Fruit fly (Drosophila melanogaster): ENCODE measurements around the gene out.

Gene out

DNA sequence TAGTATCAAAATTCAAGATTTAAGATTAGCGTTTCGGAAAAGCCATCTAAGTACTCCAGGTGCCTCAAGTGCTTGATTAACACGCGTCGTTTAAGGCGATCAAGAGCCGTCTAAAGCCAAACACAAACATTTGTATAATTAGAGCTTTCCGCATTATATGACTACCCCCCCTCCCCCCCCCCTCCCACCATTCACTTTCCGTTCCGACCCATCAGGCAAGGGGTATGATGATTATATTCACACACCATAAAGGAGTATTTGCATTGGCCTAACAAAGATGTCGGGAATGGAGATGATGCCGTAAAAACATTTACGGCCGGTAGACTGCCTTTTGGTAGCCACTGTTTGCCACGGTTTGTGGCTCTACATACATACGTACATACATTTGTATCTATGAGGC is 15.4 kb downstream of the out start (continued):
- peak; percentile 30 for TF ChIP-seq unpg (GFP tag; optimal IDR thresholded peaks at IDR 0.05)
- no peak for TF ChIP-seq CG9876 (GFP tag; optimal IDR thresholded peaks at IDR 0.05)
- peak; percentile 12 for TF ChIP-seq CG12659 (GFP tag; optimal IDR thresholded peaks at IDR 0.05)
- TF ChIP-seq Meics (GFP tag; optimal IDR thresholded peaks at IDR 0.05) = peak; percentile 24
- peak; percentile 27 for TF ChIP-seq CG6765 (GFP tag; optimal IDR thresholded peaks at IDR 0.05)
- no peak for TF ChIP-seq ase (GFP tag; IDR thresholded peaks at IDR 0.05)
- no peak for TF ChIP-seq Opbp (GFP tag; IDR thresholded peaks at IDR 0.05; ENCODE audit: partially characterized antibody)
- peak; percentile 9 for TF ChIP-seq CG9817 (tag; optimal IDR thresholded peaks at IDR 0.05)
- TF ChIP-seq z (GFP tag; IDR thresholded peaks at IDR 0.05) = no peak
- no peak for TF ChIP-seq da (GFP tag; optimal IDR thresholded peaks at IDR 0.05)
- TF ChIP-seq slbo (GFP tag; IDR thresholded peaks at IDR 0.05) = 0 out of 2 replicates have a peak, but pooled peaks have one; percentile 16
- peak; percentile 43 for TF ChIP-seq dmrt99B (tag; optimal IDR thresholded peaks at IDR 0.05)
- no peak for TF ChIP-seq ken (GFP tag; IDR thresholded peaks at IDR 0.05)
- TF ChIP-seq Med (GFP tag) = peak; percentile 64
- TF ChIP-seq bigmax (GFP tag; optimal IDR thresholded peaks at IDR 0.05) = no peak
- peak; percentile 1 for TF ChIP-seq HmgZ (tag; optimal IDR thresholded peaks at IDR 0.05)
- TF ChIP-seq CG6813 (GFP tag; optimal IDR thresholded peaks at IDR 0.05) = peak; percentile 15
- no peak for TF ChIP-seq CG2889 (GFP tag; IDR thresholded peaks at IDR 0.05)
- TF ChIP-seq ATbp (GFP tag; optimal IDR thresholded peaks at IDR 0.05) = peak; percentile 59
- peak; percentile 11 for TF ChIP-seq CG34376 (GFP tag; optimal IDR thresholded peaks at IDR 0.05)
- TF ChIP-seq bsh (GFP tag; optimal IDR thresholded peaks at IDR 0.05) = peak in 1 of 2 experiments; percentile 4
- TF ChIP-seq CG13424 (tag; optimal IDR thresholded peaks at IDR 0.05) = peak; percentile 37
- no peak for TF ChIP-seq ftz-f1 (GFP tag; optimal IDR thresholded peaks at IDR 0.05)
- TF ChIP-seq GATAe (GFP tag; conservative IDR thresholded peaks at IDR 0.05) = no peak
- TF ChIP-seq scrt (GFP tag; optimal IDR thresholded peaks at IDR 0.05) = peak; percentile 19
- peak; percentile 13 for TF ChIP-seq gem (tag; optimal IDR thresholded peaks at IDR 0.05)
- TF ChIP-seq fu2 (GFP tag; optimal IDR thresholded peaks at IDR 0.05) = no peak
- peak; percentile 46 for TF ChIP-seq Fer1 (GFP tag; optimal IDR thresholded peaks at IDR 0.05)
- TF ChIP-seq Fer2 (tag; optimal IDR thresholded peaks at IDR 0.05) = peak; percentile 31
- TF ChIP-seq CG13894 (tag; optimal IDR thresholded peaks at IDR 0.05) = peak; percentile 42
- TF ChIP-seq B-H2 (GFP tag; optimal IDR thresholded peaks at IDR 0.05) = peak; percentile 38
- peak; percentile 30 for TF ChIP-seq cwo (GFP tag; optimal IDR thresholded peaks at IDR 0.05)
- peak; percentile 23 for TF ChIP-seq CG7839 (tag; optimal IDR thresholded peaks at IDR 0.05)
- TF ChIP-seq CG18619 (GFP tag; optimal IDR thresholded peaks at IDR 0.05) = peak; percentile 27
- TF ChIP-seq Ptx1 (GFP tag; IDR thresholded peaks at IDR 0.05) = no peak
- peak; percentile 13 for TF ChIP-seq ash1 (GFP tag; optimal IDR thresholded peaks at IDR 0.05)
- TF ChIP-seq CG8388 (GFP tag; optimal IDR thresholded peaks at IDR 0.05) = peak; percentile 84
- no peak for TF ChIP-seq amos (GFP tag; IDR thresholded peaks at IDR 0.05; ENCODE audit: partially characterized antibody)
- TF ChIP-seq CG1603 (tag; optimal IDR thresholded peaks at IDR 0.05) = peak; percentile 8
- TF ChIP-seq sd (tag; optimal IDR thresholded peaks at IDR 0.05) = peak; percentile 21
- no peak for TF ChIP-seq cas (GFP tag; IDR thresholded peaks at IDR 0.05)
- TF ChIP-seq CG15514 (GFP tag; optimal IDR thresholded peaks at IDR 0.05) = peak; percentile 22
- peak; percentile 31 for TF ChIP-seq grau (tag; optimal IDR thresholded peaks at IDR 0.05)
- peak; percentile 42 for TF ChIP-seq CG7987 (GFP tag; optimal IDR thresholded peaks at IDR 0.05)
- no peak for TF ChIP-seq CG11085 (GFP tag; IDR thresholded peaks at IDR 0.05)
- peak; percentile 23 for TF ChIP-seq CG11504 (tag; optimal IDR thresholded peaks at IDR 0.05)
- no peak for TF ChIP-seq CG8290 (GFP tag; optimal IDR thresholded peaks at IDR 0.05)
- peak in 1 of 2 experiments; percentile 76 for TF ChIP-seq CG8290 (tag; optimal IDR thresholded peaks at IDR 0.05)
- TF ChIP-seq CG17912 (GFP tag; optimal IDR thresholded peaks at IDR 0.05) = peak; percentile 36
- peak; percentile 40 for TF ChIP-seq PHDP (tag; optimal IDR thresholded peaks at IDR 0.05)

All from whole organism, embryonic.